Worm (Caenorhabditis elegans): ENCODE data around the gene fut-4.
A peak's percentile ranks its signal among the peaks of the same experiment; 100 is the strongest.

fut-4 gene

DNA sequence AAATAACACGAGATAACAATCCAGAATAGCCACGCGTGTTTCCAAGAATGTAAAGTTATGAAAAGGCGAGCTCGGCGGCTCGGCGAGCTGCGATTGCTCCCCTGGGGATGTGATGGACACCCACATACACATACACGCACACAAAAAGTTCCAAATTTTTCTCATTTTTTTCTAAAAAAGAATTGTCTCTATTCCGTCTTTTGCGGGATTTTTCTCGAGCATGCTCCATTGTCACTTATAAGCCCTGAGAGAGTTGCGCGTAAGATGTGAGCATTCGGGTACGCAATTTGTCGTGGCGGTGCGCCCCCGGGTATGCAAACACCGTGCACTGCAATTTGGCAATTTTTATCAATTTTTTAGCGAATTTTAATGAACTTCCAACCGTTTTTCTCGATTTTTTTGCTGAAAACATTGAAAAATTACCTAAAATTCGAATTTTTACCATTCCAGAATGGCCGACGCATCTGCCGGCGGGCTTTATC, 35.3 kb downstream of the fut-4 start, which contains the start of the genes F08D12.12 and srpa-72 (continued):
- peak; percentile 56 to 60 for TF ChIP-seq efl-1 (optimal IDR thresholded peaks at IDR 0.05)
- TF ChIP-seq efl-1 (GFP tag; optimal IDR thresholded peaks at IDR 0.05 in 1 of 2): peak; percentile 53 to 95
- TF ChIP-seq fkh-8 (tag; optimal IDR thresholded peaks at IDR 0.05): no peak
- TF ChIP-seq lsy-2 (tag; optimal IDR thresholded peaks at IDR 0.05): peak; percentile 36 to 63
- TF ChIP-seq dpl-1 (GFP tag; optimal IDR thresholded peaks at IDR 0.05): peak; percentile 23 to 57 (median 57)
- no peak for TF ChIP-seq alr-1 (tag; optimal IDR thresholded peaks at IDR 0.05; ENCODE audit: borderline replicate concordance)
- no peak for TF ChIP-seq hlh-4 (tag; optimal IDR thresholded peaks at IDR 0.05)
- TF ChIP-seq lin-14 (GFP tag; optimal IDR thresholded peaks at IDR 0.05): peak; percentile 57
- peak; percentile 26 for TF ChIP-seq vab-15 (tag; optimal IDR thresholded peaks at IDR 0.05)
- no peak for TF ChIP-seq ceh-63 (GFP tag; optimal IDR thresholded peaks at IDR 0.05)

DNA sequence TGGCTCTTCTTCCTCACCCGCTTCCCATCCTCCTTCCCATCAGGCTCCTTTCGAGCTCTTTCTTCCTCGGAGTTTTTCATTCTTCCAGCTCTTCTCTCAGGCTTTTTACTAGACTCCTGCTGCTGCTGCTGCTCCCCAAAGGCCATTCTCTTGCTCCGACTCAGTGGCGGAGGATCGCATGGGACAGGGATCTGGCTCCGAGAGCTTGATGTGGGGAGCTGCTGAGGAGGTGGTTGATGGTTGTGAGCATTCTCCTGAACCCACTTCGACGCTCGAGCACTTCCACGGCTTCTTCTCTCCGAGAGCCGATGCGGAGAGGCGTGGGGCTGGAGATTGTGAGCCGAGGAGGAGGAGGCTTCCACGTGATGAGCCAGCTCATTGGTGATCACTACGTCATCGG, 36.5 kb downstream of the fut-4 start:
- TF ChIP-seq unc-62 (GFP tag; optimal IDR thresholded peaks at IDR 0.05) (no peak), lin-14 (GFP tag; optimal IDR thresholded peaks at IDR 0.05) (no peak), lin-35 (GFP tag; optimal IDR thresholded peaks at IDR 0.05) (no peak), efl-1 (optimal IDR thresholded peaks at IDR 0.05) (no peak), efl-1 (GFP tag; optimal IDR thresholded peaks at IDR 0.05 in 1 of 2) (peak in 1 of 2 experiments; percentile 49)

DNA sequence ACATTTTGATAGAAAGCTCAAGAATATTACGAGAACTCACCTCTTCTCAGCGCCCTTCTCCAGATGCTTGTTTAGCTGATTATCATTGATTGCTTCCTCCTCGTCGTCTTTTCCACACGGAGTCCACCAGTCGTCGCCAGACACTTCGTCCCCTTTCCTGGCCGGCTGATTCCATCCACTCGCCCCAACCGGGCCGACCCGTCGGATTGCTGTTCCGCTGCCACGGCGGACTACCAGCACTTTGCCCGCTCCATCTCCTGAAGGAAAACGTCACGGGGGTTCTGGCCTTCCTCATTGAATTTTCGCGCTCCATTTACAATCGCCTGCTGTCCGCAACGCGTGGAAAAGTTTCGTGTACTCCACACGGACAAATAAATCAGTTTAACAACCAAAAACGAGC, 39.0 kb downstream of the fut-4 start:
- no peak for TF ChIP-seq mep-1 (tag; optimal IDR thresholded peaks at IDR 0.05)

DNA sequence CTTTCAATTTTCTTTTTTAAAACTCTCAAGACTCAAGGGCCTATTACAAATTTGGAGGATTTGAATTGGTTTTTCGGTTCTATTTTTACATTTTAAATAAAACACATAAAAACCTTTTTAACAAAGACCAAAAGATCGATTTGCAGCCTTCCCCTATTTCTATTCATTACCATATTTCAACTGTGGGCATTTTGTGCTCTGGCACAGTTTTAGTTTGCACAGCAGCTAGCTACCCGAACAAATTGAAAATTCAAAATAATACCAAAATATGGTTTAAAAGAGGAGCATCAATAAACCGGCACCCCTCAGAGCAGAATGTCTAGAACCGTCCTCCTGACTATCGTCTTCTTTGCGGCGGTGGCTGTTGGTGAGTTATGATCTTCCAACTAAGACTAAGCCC, 41.0 kb downstream of the fut-4 start, which contains the start of gene F08D12.2:
TSS of gene F08D12.2 (plus strand) at position 301 of the 400 bp plus-strand sequence.
- TF ChIP-seq efl-1 (optimal IDR thresholded peaks at IDR 0.05) (no peak), efl-1 (GFP tag; optimal IDR thresholded peaks at IDR 0.05 in 1 of 2) (no peak), fkh-10 (GFP tag; optimal IDR thresholded peaks at IDR 0.05) (no peak), sup-37 (GFP tag; optimal IDR thresholded peaks at IDR 0.05) (no peak), lin-39 (tag; optimal IDR thresholded peaks at IDR 0.05) (no peak), blmp-1 (tag; optimal IDR thresholded peaks at IDR 0.05) (no peak), irx-1 (tag; optimal IDR thresholded peaks at IDR 0.05) (no peak), ces-1 (GFP tag; optimal IDR thresholded peaks at IDR 0.05) (no peak), unc-98 (GFP tag; IDR thresholded peaks at IDR 0.05) (no peak)

DNA sequence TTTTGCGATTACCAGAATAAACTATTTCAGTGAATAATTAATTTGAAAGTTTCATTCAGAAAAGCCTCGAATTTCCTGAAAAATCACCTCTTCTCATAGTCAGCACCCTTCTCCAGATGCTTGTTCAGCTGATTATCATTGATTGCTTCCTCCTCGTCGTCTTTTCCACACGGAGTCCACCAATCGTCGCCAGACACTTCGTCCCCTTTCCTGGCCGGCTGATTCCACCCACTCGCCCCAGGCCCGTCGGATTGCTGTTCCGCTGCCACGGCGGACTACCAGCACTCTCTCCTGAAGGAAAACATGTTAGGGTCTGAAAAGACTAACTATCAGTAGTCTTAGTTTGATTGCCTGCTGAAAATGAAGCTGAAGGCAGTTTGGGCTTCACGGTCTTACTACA, 41.5 kb downstream of the fut-4 start:
- no peak for TF ChIP-seq egl-27 (tag; optimal IDR thresholded peaks at IDR 0.05)
- no peak for TF ChIP-seq fkh-4 (tag; optimal IDR thresholded peaks at IDR 0.05; ENCODE audit: borderline replicate concordance)
- TF ChIP-seq zip-4 (GFP tag; optimal IDR thresholded peaks at IDR 0.05): no peak
- no peak for TF ChIP-seq lin-35 (GFP tag; optimal IDR thresholded peaks at IDR 0.05)
- no peak for TF ChIP-seq Y116A8C.19 (tag; optimal IDR thresholded peaks at IDR 0.05; ENCODE audit: borderline replicate concordance)
- TF ChIP-seq hlh-17 (GFP tag; optimal IDR thresholded peaks at IDR 0.05; ENCODE audit: borderline replicate concordance): no peak
- no peak for TF ChIP-seq ces-1 (GFP tag; optimal IDR thresholded peaks at IDR 0.05)
- TF ChIP-seq fkh-10 (GFP tag; optimal IDR thresholded peaks at IDR 0.05): no peak
- TF ChIP-seq aha-1 (tag; optimal IDR thresholded peaks at IDR 0.05): no peak
- no peak for TF ChIP-seq fos-1 (tag; optimal IDR thresholded peaks at IDR 0.05)
- TF ChIP-seq snu-23 (GFP tag; optimal IDR thresholded peaks at IDR 0.05): no peak
- no peak for TF ChIP-seq lin-14 (GFP tag; optimal IDR thresholded peaks at IDR 0.05)

DNA sequence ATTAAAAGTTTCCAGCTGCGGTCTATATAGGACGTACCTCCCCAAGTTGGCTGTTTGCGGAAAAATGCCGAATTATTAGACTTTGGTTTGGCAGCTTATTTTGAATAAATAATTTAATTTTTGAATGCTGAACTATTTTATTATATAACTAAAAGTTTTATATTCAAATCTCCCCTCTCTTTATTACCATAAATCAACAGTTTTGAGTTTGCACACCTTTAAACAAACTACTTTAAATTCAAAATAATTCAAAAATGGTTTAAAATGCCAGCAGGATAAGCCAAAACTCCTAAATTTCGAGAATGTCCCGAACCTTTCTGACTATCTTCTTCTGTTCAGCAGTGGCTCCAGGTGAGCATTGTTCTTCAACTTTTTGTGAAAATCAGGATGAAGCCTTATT, 43.1 kb downstream of the fut-4 start, which contains the start of gene F08D12.3:
TSS of gene F08D12.3 (plus strand) at position 301 of the 400 bp plus-strand sequence.
- TF ChIP-seq ceh-63 (GFP tag; optimal IDR thresholded peaks at IDR 0.05): no peak
- no peak for TF ChIP-seq pqm-1 (tag; optimal IDR thresholded peaks at IDR 0.05)

DNA sequence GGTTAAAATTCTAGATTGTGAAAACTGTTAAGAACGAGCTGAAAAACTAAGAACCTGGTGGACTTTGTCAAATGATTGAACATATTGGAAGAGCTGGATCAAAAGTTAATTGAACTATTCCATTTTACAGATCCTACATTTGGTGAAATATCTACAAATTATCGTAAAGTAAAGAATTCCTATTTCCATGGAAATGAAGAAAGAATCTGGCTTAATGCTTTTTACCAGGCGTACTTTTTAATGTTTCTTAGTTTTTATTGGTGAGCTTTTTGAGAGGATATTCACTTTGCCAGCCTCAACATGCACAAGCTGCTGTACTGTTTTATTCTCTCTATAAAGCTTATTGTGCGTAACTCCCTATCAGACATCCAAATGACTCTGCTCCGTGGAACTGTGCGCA, 44.5 kb downstream of the fut-4 start, which contains the start of gene F08D12.4:
TSS of gene F08D12.4 (plus strand) at position 301 of the 400 bp plus-strand sequence.
- TF ChIP-seq efl-3 (GFP tag; optimal IDR thresholded peaks at IDR 0.05) (no peak), F16B12.6 (tag; optimal IDR thresholded peaks at IDR 0.05) (no peak), unc-130 (tag; optimal IDR thresholded peaks at IDR 0.05) (no peak), pqm-1 (tag; optimal IDR thresholded peaks at IDR 0.05) (no peak), pag-3 (tag; optimal IDR thresholded peaks at IDR 0.05; ENCODE audit: borderline replicate concordance, insufficient read depth) (no peak), rnt-1 (tag; optimal IDR thresholded peaks at IDR 0.05) (no peak), hlh-4 (tag; optimal IDR thresholded peaks at IDR 0.05) (no peak), zag-1 (tag; optimal IDR thresholded peaks at IDR 0.05) (no peak), fkh-10 (GFP tag; optimal IDR thresholded peaks at IDR 0.05) (no peak), ceh-63 (GFP tag; optimal IDR thresholded peaks at IDR 0.05) (no peak), isw-1 (GFP tag; IDR thresholded peaks at IDR 0.05) (no peak), Y116A8C.19 (tag; optimal IDR thresholded peaks at IDR 0.05; ENCODE audit: borderline replicate concordance) (no peak), dpl-1 (GFP tag; optimal IDR thresholded peaks at IDR 0.05) (no peak), mep-1 (tag; optimal IDR thresholded peaks at IDR 0.05) (no peak), ces-1 (GFP tag; optimal IDR thresholded peaks at IDR 0.05) (no peak), aly-2 (tag; optimal IDR thresholded peaks at IDR 0.05) (no peak), pax-3 (tag; optimal IDR thresholded peaks at IDR 0.05) (no peak), fos-1 (tag; optimal IDR thresholded peaks at IDR 0.05) (no peak)
